Worm (Caenorhabditis elegans): ENCODE data around the gene F36H9.4.

Gene F36H9.4

DNA sequence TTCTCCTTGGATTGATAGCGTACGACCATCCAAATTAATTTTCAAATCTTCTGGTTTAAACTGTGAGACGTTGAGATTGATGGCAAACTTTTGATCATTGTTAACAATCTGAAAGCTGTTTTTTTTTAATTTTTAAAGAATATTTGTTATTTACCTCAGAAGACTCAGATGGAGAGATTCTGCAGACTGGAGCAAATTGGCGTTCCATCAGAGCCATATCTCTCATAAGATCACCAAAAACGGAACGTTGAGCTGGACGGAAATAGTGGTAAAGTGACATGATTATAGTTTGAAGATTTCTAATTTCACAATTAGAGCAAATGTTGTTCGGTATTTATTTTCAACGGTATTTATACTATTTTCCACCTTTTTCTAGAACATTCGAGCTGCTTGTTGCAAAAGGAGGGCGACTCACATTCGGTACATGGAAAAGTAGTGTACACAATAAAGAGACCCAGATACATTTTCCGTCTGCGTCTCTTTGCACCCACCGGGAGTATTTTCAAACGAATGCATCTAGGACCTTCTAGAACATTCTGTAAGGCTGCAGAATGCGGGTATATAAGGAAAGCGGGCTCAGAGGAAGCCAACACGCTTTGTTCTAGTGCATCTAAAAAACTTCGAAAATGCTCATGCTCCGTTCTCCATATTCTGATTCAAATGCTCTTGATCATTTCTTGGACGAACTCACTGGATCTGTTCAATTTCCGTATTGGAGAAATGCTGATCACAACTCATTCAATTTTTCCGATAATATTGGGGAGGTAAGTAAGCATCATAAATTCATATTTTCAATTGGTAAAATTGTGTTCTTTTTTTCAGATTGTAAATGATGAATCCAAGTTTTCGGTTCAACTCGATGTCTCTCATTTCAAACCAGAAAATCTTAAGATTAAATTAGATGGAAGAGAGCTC, 25.9 kb upstream of the F36H9.4 start, which contains the start of the genes hsp-16.2 and hsp-16.41:
Gene hsp-16.2, minus strand, starts transcription at position 313 of the 915 bp plus-strand sequence.
Gene hsp-16.41, plus strand, starts transcription at position 534 of the 915 bp plus-strand sequence.
- no peak for TF ChIP-seq fkh-6 (tag; optimal IDR thresholded peaks at IDR 0.05)
- TF ChIP-seq pros-1 (tag; optimal IDR thresholded peaks at IDR 0.05): no peak
- TF ChIP-seq pat-9 (tag; optimal IDR thresholded peaks at IDR 0.05): peak; percentile 22
- no peak for TF ChIP-seq tbx-2 (tag; optimal IDR thresholded peaks at IDR 0.05)
- no peak for TF ChIP-seq fax-1 (tag; optimal IDR thresholded peaks at IDR 0.05)
- no peak for TF ChIP-seq hlh-8 (tag; optimal IDR thresholded peaks at IDR 0.05)
- no peak for TF ChIP-seq tbx-7 (tag; optimal IDR thresholded peaks at IDR 0.05)
- TF ChIP-seq ref-2 (tag; optimal IDR thresholded peaks at IDR 0.05): peak; percentile 34
- peak; percentile 60 for TF ChIP-seq unc-55 (GFP tag; optimal IDR thresholded peaks at IDR 0.05)
- TF ChIP-seq ceh-30 (tag; optimal IDR thresholded peaks at IDR 0.05): peak; percentile 62
- no peak for TF ChIP-seq ceh-22 (tag; optimal IDR thresholded peaks at IDR 0.05)
- TF ChIP-seq syd-9 (tag; optimal IDR thresholded peaks at IDR 0.05): no peak
- peak; percentile 63 for TF ChIP-seq nfya-1 (tag; optimal IDR thresholded peaks at IDR 0.05)
- TF ChIP-seq ceh-9 (tag; optimal IDR thresholded peaks at IDR 0.05): no peak
- no peak for TF ChIP-seq K02D7.2 (tag; optimal IDR thresholded peaks at IDR 0.05)
- TF ChIP-seq odd-2 (tag; optimal IDR thresholded peaks at IDR 0.05): no peak
- TF ChIP-seq ceh-34 (tag; optimal IDR thresholded peaks at IDR 0.05): peak; percentile 55
- TF ChIP-seq lin-11 (tag; optimal IDR thresholded peaks at IDR 0.05): no peak
- no peak for TF ChIP-seq nhr-232 (tag; optimal IDR thresholded peaks at IDR 0.05)
- no peak for TF ChIP-seq pqm-1 (tag; optimal IDR thresholded peaks at IDR 0.05)
- TF ChIP-seq pha-2 (tag; optimal IDR thresholded peaks at IDR 0.05): no peak
- peak; percentile 10 for TF ChIP-seq elt-2 (tag; optimal IDR thresholded peaks at IDR 0.05)
- TF ChIP-seq C08G9.2 (tag; optimal IDR thresholded peaks at IDR 0.05): no peak
- peak; percentile 52 for TF ChIP-seq ceh-31 (tag; optimal IDR thresholded peaks at IDR 0.05)
- TF ChIP-seq ztf-16 (tag; optimal IDR thresholded peaks at IDR 0.05): no peak
- TF ChIP-seq ceh-45 (GFP tag; IDR thresholded peaks at IDR 0.05): no peak
- TF ChIP-seq zip-5 (tag; optimal IDR thresholded peaks at IDR 0.05): no peak
- no peak for TF ChIP-seq hlh-13 (GFP tag; optimal IDR thresholded peaks at IDR 0.05)
- TF ChIP-seq ceh-18 (tag; optimal IDR thresholded peaks at IDR 0.05): no peak
- no peak for TF ChIP-seq eyg-1 (tag; optimal IDR thresholded peaks at IDR 0.05)
- no peak for TF ChIP-seq nhr-11 (tag; optimal IDR thresholded peaks at IDR 0.05)
- no peak for TF ChIP-seq ceh-14 (tag; optimal IDR thresholded peaks at IDR 0.05)
- TF ChIP-seq pax-1 (tag; optimal IDR thresholded peaks at IDR 0.05): peak; percentile 11
- no peak for TF ChIP-seq hlh-15 (tag; optimal IDR thresholded peaks at IDR 0.05)
- TF ChIP-seq unc-3 (GFP tag; conservative IDR thresholded peaks at IDR 0.05): no peak
- TF ChIP-seq unc-3 (tag; optimal IDR thresholded peaks at IDR 0.05): no peak
- no peak for TF ChIP-seq ttx-3 (tag; optimal IDR thresholded peaks at IDR 0.05)
- peak; percentile 5 for TF ChIP-seq ets-4 (tag; optimal IDR thresholded peaks at IDR 0.05)
- TF ChIP-seq lim-6 (tag; optimal IDR thresholded peaks at IDR 0.05): no peak
- peak; percentile 10 for TF ChIP-seq unc-86 (tag; optimal IDR thresholded peaks at IDR 0.05)
- no peak for TF ChIP-seq K09A11.1 (tag; optimal IDR thresholded peaks at IDR 0.05; ENCODE audit: insufficient read depth)
- TF ChIP-seq gmeb-2 (tag; optimal IDR thresholded peaks at IDR 0.05): no peak
- TF ChIP-seq ceh-2 (tag; optimal IDR thresholded peaks at IDR 0.05): no peak
